Fruit fly (Drosophila melanogaster) S2 (cell line): ENCODE results near the gene CCHa1.

ENCODE experiments used
- CG8478 ChIP-seq: fragments of >200 bp; optimal IDR thresholded peaks from 2 replicates; lab custom pipeline; 2018
- CTCF ChIP-seq, 2 experiments: fragments of >200 bp; optimal IDR thresholded peaks; 2 replicates each; lab custom pipeline; 2018

- TF ChIP-seq CTCF (optimal IDR thresholded peaks at IDR 0.05; lab: Kevin White, UChicago) (no peak), CG8478 (lab: Kevin White, UChicago) (no peak)
Measured at dm6 chr3R:14054103-14054502, 42.5 kb downstream of the CCHa1 start.
